Worm (Caenorhabditis elegans) whole organism, L3 larva: ENCODE measurements around the gene tbx-43.

Experiments used
- ama-1 ChIP-seq: fragments of 150-350 bp; optimal IDR thresholded peaks from 2 replicates; lab custom pipeline; 2018
- jun-1 ChIP-seq: fragments of 150-350 bp; optimal IDR thresholded peaks from 2 replicates; lab custom pipeline; 2014; ENCODE audit warnings: missing biosample characterization, missing genetic modification reagents, missing genetic modification characterization
- mdl-1 ChIP-seq: fragments of 150-350 bp; optimal IDR thresholded peaks from 2 replicates; lab custom pipeline; 2014; ENCODE audit warnings: missing biosample characterization, missing genetic modification characterization
- nhr-12 ChIP-seq: fragments of 150-350 bp; optimal IDR thresholded peaks from 2 replicates; lab custom pipeline; 2014; ENCODE audit warnings: missing biosample characterization, missing genetic modification characterization
- nhr-67 ChIP-seq: fragments of 150-350 bp; optimal IDR thresholded peaks from 2 replicates; lab custom pipeline; 2014; ENCODE audit warnings: missing biosample characterization, missing genetic modification characterization
- sea-2 ChIP-seq: fragments of 150-350 bp; sonication (generic microtip); optimal IDR thresholded peaks from 4 replicates; lab custom pipeline; 2014; ENCODE audit warnings: missing biosample characterization, missing genetic modification reagents, missing genetic modification characterization
- unc-62 ChIP-seq: fragments of 150-350 bp; sonication (generic microtip); optimal IDR thresholded peaks from 4 replicates; lab custom pipeline; 2014; ENCODE audit warnings: missing biosample characterization, missing genetic modification reagents, missing genetic modification characterization
- zag-1 ChIP-seq: fragments of 150-350 bp; optimal IDR thresholded peaks from 2 replicates; lab custom pipeline; 2014; ENCODE audit warnings: missing biosample characterization, missing genetic modification characterization
- ztf-11 ChIP-seq: fragments of 150-350 bp; optimal IDR thresholded peaks from 2 replicates; lab custom pipeline; 2014; ENCODE audit warnings: missing biosample characterization, missing genetic modification characterization

ce11 chrIII:1788972-1789371, 19.1 kb upstream of the tbx-43 start:
- TF ChIP-seq nhr-12, result no peak
- no peak for TF ChIP-seq ztf-11 (tag; lab: Kevin White, UChicago)
- no peak for TF ChIP-seq sea-2 (GFP tag; lab: Kevin White, UChicago)
- no peak for TF ChIP-seq mdl-1
- TF ChIP-seq nhr-67 (tag; lab: Kevin White, UChicago), result no peak
- TF ChIP-seq jun-1, result no peak
- TF ChIP-seq ama-1 (lab: Kevin White, UChicago), result no peak
- no peak for TF ChIP-seq zag-1 (tag; lab: Kevin White, UChicago)
- no peak for TF ChIP-seq unc-62 (GFP tag; lab: Kevin White, UChicago)
